Worm (Caenorhabditis elegans): Measurements from ENCODE around the gene cest-35.2.

- TF ChIP-seq flt-1 (GFP tag; IDR thresholded peaks at IDR 0.05) (no peak), ref-1 (GFP tag; conservative IDR thresholded peaks at IDR 0.05) (no peak), klf-2 (GFP tag; conservative IDR thresholded peaks at IDR 0.05) (no peak), ztf-23 (GFP tag; IDR thresholded peaks at IDR 0.05) (no peak), med-1 (GFP tag; optimal IDR thresholded peaks at IDR 0.05; ENCODE audit: insufficient read depth) (no peak), cog-1 (tag; optimal IDR thresholded peaks at IDR 0.05) (no peak)
Measured at ce11 chrV:5272034-5272433, 35.0 kb upstream of the cest-35.2 start.

Measured in whole organism, midembryonic.